Worm (Caenorhabditis elegans) whole organism, young adult: ENCODE results near the gene C34B4.3.

ENCODE experiments used
- dox-1 ChIP-seq: fragments of 200-800 bp; sonication (Bioruptor generic); IDR thresholded peaks from 2 replicates; pipeline ENCODE4 v1.3.6; 2022; ENCODE audit warnings: missing genetic modification reagents, missing genetic modification characterization, missing compliant biosample characterization
- him-1 ChIP-seq: sonication (generic microtip); optimal IDR thresholded peaks from 2 replicates; lab custom pipeline; 2016; ENCODE audit warnings: missing genotype, missing genetic modification reagents, missing genetic modification characterization, missing compliant biosample characterization
- madf-10 ChIP-seq: sonication (generic microtip); optimal IDR thresholded peaks from 2 replicates; lab custom pipeline; 2016; ENCODE audit warnings: mild to moderate bottlenecking, missing genetic modification characterization, missing compliant biosample characterization
- mes-4 ChIP-seq: sonication (generic microtip); optimal IDR thresholded peaks from 2 replicates; lab custom pipeline; 2016; ENCODE audit warnings: missing genotype, missing genetic modification characterization, missing compliant biosample characterization
- rcor-1 ChIP-seq: fragments of 200-800 bp; sonication (Bioruptor generic); IDR thresholded peaks from 2 replicates; pipeline ENCODE4 v1.3.6; 2022; ENCODE audit warnings: missing genetic modification reagents, missing genetic modification characterization, missing compliant biosample characterization
- rec-8 ChIP-seq, 2 experiments: sonication (generic microtip); optimal IDR thresholded peaks; 2 replicates each; lab custom pipeline; 2016; ENCODE audit warnings: mild to moderate bottlenecking in 2 of 2, missing genetic modification characterization in 2 of 2, missing genetic modification reagents in 2 of 2, missing genotype in 2 of 2, missing biosample characterization in 1 of 2, missing compliant biosample characterization in 1 of 2, moderate library complexity in 1 of 2
- snpc-4 ChIP-seq, 5 experiments: fragments of 150-350 bp in 1 of 5; sonication (generic microtip) in 4 of 5; optimal IDR thresholded peaks; 2 replicates each; lab custom pipeline; 2014 to 2018; ENCODE audit warnings: missing genetic modification characterization in 5 of 5, missing biosample characterization in 3 of 5, antibody characterized with exemption in 2 of 5, mild to moderate bottlenecking in 2 of 5, missing compliant biosample characterization in 2 of 5, missing genotype in 2 of 5, moderate library complexity in 2 of 5, missing genetic modification reagents in 1 of 5
- sptf-2 ChIP-seq: fragments of 200-800 bp; sonication (Bioruptor generic); optimal IDR thresholded peaks from 2 replicates; lab custom pipeline; 2018; ENCODE audit warnings: mild to moderate bottlenecking, missing genetic modification characterization, missing compliant biosample characterization
- unc-62 ChIP-seq: fragments of 150-350 bp; optimal IDR thresholded peaks from 2 replicates; lab custom pipeline; 2014; ENCODE audit warnings: missing biosample characterization, missing genetic modification reagents, missing genetic modification characterization

DNA sequence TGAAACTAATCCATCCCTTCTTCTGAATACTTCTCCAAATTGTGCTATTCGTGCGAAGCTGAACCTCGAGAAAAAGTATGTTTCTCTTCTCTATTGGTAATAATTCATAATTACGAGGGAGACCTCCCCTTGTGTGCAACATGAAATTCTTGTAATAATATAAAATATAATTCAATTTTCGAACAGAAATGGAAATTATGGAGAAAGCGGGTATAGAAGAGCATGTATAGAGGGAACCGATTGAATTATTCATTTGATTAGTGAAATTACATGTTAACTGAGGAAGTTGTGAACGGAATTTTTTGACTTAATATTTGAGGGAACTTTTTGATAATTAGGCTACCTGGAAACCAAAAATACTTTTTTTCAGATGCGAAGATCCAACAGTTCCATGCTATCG is 42.1 kb downstream of the C34B4.3 start:
- no peak for TF ChIP-seq snpc-4 (GFP tag; optimal IDR thresholded peaks at IDR 0.05; lab: Kevin White, UChicago)
- no peak for TF ChIP-seq snpc-4 (tag; optimal IDR thresholded peaks at IDR 0.05; lab: Kevin White, UChicago)
- TF ChIP-seq rcor-1 (GFP tag; lab: Robert Waterston, UW): no peak
- no peak for TF ChIP-seq mes-4 (tag; lab: Kevin White, UChicago)
- no peak for TF ChIP-seq him-1 (tag; lab: Kevin White, UChicago)
- TF ChIP-seq unc-62: no peak
- TF ChIP-seq rec-8 (tag; optimal IDR thresholded peaks at IDR 0.05; lab: Kevin White, UChicago): no peak
- TF ChIP-seq madf-10 (tag; lab: Kevin White, UChicago): no peak
- TF ChIP-seq dox-1 (GFP tag; lab: Robert Waterston, UW): no peak
- no peak for TF ChIP-seq sptf-2 (GFP tag; lab: Kevin White, UChicago)
